Fruit fly (Drosophila melanogaster): Measurements from ENCODE around the gene CG4502.

CG4502 gene

dm6 chr2L:7154861-7155594 lies 49.0 kb downstream of the CG4502 start (continued):
- TF ChIP-seq CG1832 (GFP tag; optimal IDR thresholded peaks at IDR 0.05) (no peak), Mad (GFP tag; optimal IDR thresholded peaks at IDR 0.05) (no peak), eyg (GFP tag; optimal IDR thresholded peaks at IDR 0.05) (no peak), BEAF-32 (GFP tag; optimal IDR thresholded peaks at IDR 0.05) (no peak), esg (GFP tag; conservative IDR thresholded peaks at IDR 0.05) (peak; percentile 38; the same call in 1 of the 2 replicates), Nf-YA (GFP tag; IDR thresholded peaks at IDR 0.05) (no peak), insv (GFP tag; optimal IDR thresholded peaks at IDR 0.05) (no peak), CG2129 (GFP tag; IDR thresholded peaks at IDR 0.05; ENCODE audit: partially characterized antibody) (no peak), danr (GFP tag; IDR thresholded peaks at IDR 0.05) (no peak), CG6813 (GFP tag; optimal IDR thresholded peaks at IDR 0.05) (no peak), Oaz (GFP tag; IDR thresholded peaks at IDR 0.05) (no peak), GATAe (GFP tag; conservative IDR thresholded peaks at IDR 0.05) (no peak), CG6654 (GFP tag; optimal IDR thresholded peaks at IDR 0.05) (no peak), CG12071 (GFP tag; optimal IDR thresholded peaks at IDR 0.05) (no peak), CG1024 (GFP tag; IDR thresholded peaks at IDR 0.05) (no peak), klu (GFP tag; IDR thresholded peaks at IDR 0.05) (no peak), Ets65A (GFP tag) (peak; percentile 96), CG17361 (GFP tag; IDR thresholded peaks at IDR 0.05) (no peak), HLHmδ (GFP tag; optimal IDR thresholded peaks at IDR 0.05) (no peak), unpg (GFP tag; optimal IDR thresholded peaks at IDR 0.05) (peak; percentile 51), CG1602 (GFP tag; optimal IDR thresholded peaks at IDR 0.05) (no peak), Pdp1 (GFP tag; optimal IDR thresholded peaks at IDR 0.05) (peak; percentile 26 to 46), Asciz (GFP tag; optimal IDR thresholded peaks at IDR 0.05) (peak; percentile 24), D19A (tag; optimal IDR thresholded peaks at IDR 0.05) (no peak), sima (GFP tag; optimal IDR thresholded peaks at IDR 0.05) (no peak), h (optimal IDR thresholded peaks at IDR 0.05) (no peak), CG32767 (GFP tag; IDR thresholded peaks at IDR 0.05) (no peak), HHEX (GFP tag; optimal IDR thresholded peaks at IDR 0.05) (peak; percentile 17), grau (tag; optimal IDR thresholded peaks at IDR 0.05) (peak; percentile 20), ken (GFP tag; IDR thresholded peaks at IDR 0.05) (no peak), tgo (GFP tag; IDR thresholded peaks at IDR 0.05) (peak; percentile 30; the same call in 1 of the 3 replicates), CG7786 (GFP tag; optimal IDR thresholded peaks at IDR 0.05) (peak; percentile 2), HLH4C (GFP tag; IDR thresholded peaks at IDR 0.05; ENCODE audit: partially characterized antibody) (no peak), CG18619 (GFP tag; optimal IDR thresholded peaks at IDR 0.05) (peak; percentile 9), CG42726 (GFP tag; IDR thresholded peaks at IDR 0.05; ENCODE audit: partially characterized antibody) (no peak), CG7357 (GFP tag; IDR thresholded peaks at IDR 0.05) (no peak), NfI (GFP tag; optimal IDR thresholded peaks at IDR 0.05) (peak; percentile 37), CG2712 (tag; optimal IDR thresholded peaks at IDR 0.05) (peak; percentile 52), CG6854 (GFP tag; optimal IDR thresholded peaks at IDR 0.05) (no peak), CG7963 (GFP tag; IDR thresholded peaks at IDR 0.05; ENCODE audit: partially characterized antibody) (no peak), Opbp (GFP tag; IDR thresholded peaks at IDR 0.05; ENCODE audit: partially characterized antibody) (no peak), CG4730 (GFP tag; IDR thresholded peaks at IDR 0.05) (no peak), CG10209 (GFP tag; optimal IDR thresholded peaks at IDR 0.05) (peak; percentile 6), Sox102F (GFP tag; optimal IDR thresholded peaks at IDR 0.05) (peak; percentile 45), vfl (GFP tag; optimal IDR thresholded peaks at IDR 0.05) (no peak), tna (GFP tag; IDR thresholded peaks at IDR 0.05; ENCODE audit: partially characterized antibody) (no peak), Med (GFP tag) (peak; percentile 84), da (GFP tag; optimal IDR thresholded peaks at IDR 0.05) (no peak), CG13296 (GFP tag; optimal IDR thresholded peaks at IDR 0.05) (no peak), slp2 (GFP tag; optimal IDR thresholded peaks at IDR 0.05) (peak; percentile 36)
